Worm (Caenorhabditis elegans): ENCODE data around the gene ZK105.12.
A peak's percentile ranks its signal among the peaks of the same experiment; 100 is the strongest.

The ZK105.12 gene

DNA sequence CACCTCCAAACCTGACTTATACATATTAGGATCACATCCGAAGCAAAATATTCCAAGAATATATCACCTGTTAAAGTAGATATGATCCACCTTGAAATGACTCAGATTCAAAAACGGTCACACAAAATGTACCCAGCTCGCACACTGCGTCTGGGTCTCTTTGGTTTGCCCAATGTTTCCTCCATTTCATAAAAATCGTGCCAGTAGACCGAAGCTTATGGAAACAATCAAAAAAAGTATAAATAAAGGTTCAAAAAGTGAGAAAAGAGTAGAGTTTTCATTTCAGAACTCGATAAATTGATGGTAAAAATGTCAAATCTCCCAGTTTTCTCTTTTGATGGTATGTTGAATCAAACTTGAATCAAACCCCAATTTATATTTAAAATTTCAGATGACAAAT, 21.8 kb upstream of the ZK105.12 start, which contains the start of gene srr-9:
Gene srr-9, plus strand, starts transcription at position 301 of the 400 bp plus-strand sequence.
- TF ChIP-seq tra-4 (tag; optimal IDR thresholded peaks at IDR 0.05) = no peak
- TF ChIP-seq hmbx-1 (tag; optimal IDR thresholded peaks at IDR 0.05) = no peak
- no peak for TF ChIP-seq aly-1 (tag; optimal IDR thresholded peaks at IDR 0.05)
- TF ChIP-seq pes-1 (GFP tag; IDR thresholded peaks at IDR 0.05) = no peak
- TF ChIP-seq F13C5.2 (tag; optimal IDR thresholded peaks at IDR 0.05) = no peak
- TF ChIP-seq sea-1 (GFP tag; conservative IDR thresholded peaks at IDR 0.05) = no peak
- no peak for TF ChIP-seq B0310.2 (tag; optimal IDR thresholded peaks at IDR 0.05)
- no peak for TF ChIP-seq tbx-11 (GFP tag; IDR thresholded peaks at IDR 0.05)
- no peak for TF ChIP-seq tbx-37 (GFP tag; conservative IDR thresholded peaks at IDR 0.05)
- TF ChIP-seq ceh-36 (tag; optimal IDR thresholded peaks at IDR 0.05) = no peak
- no peak for TF ChIP-seq hmg-4 (GFP tag; optimal IDR thresholded peaks at IDR 0.05)
- TF ChIP-seq ama-1 (optimal IDR thresholded peaks at IDR 0.05) = no peak
- TF ChIP-seq ets-7 (tag; optimal IDR thresholded peaks at IDR 0.05) = no peak
- TF ChIP-seq flt-1 (GFP tag; IDR thresholded peaks at IDR 0.05) = no peak
- TF ChIP-seq ceh-13 (GFP tag; optimal IDR thresholded peaks at IDR 0.05) = no peak

DNA sequence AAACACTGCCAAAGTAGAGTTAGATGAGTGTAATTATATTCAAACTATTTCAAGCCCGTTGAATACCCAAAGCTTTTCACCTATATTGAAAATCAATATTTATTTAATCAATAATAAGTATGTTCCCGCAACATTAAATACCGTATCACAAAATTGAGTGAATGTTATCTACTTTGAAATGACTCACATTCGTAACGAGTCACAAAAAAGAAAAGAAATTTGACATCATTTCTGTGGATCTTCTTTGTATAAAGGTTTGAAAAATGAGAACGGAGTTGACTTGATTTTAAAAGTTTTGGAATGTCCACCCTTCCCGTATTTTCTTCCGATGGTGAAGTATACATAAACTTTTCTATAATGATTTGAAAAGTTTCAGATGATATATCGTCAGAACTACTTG, 19.4 kb upstream of the ZK105.12 start, which contains the start of gene srr-10:
Gene srr-10, plus strand, starts transcription at position 301 of the 400 bp plus-strand sequence.
- no peak for TF ChIP-seq ceh-36 (tag; optimal IDR thresholded peaks at IDR 0.05)
- TF ChIP-seq hmg-4 (GFP tag; optimal IDR thresholded peaks at IDR 0.05) = no peak
- TF ChIP-seq tbx-37 (GFP tag; conservative IDR thresholded peaks at IDR 0.05) = no peak
- TF ChIP-seq aly-1 (tag; optimal IDR thresholded peaks at IDR 0.05) = no peak
- no peak for TF ChIP-seq B0310.2 (tag; optimal IDR thresholded peaks at IDR 0.05)
- TF ChIP-seq F13C5.2 (tag; optimal IDR thresholded peaks at IDR 0.05) = no peak
- TF ChIP-seq tra-4 (tag; optimal IDR thresholded peaks at IDR 0.05) = no peak
- TF ChIP-seq ama-1 (optimal IDR thresholded peaks at IDR 0.05) = no peak
- TF ChIP-seq tbx-11 (GFP tag; IDR thresholded peaks at IDR 0.05) = no peak
- no peak for TF ChIP-seq scrt-1 (GFP tag; IDR thresholded peaks at IDR 0.05)
- TF ChIP-seq ceh-13 (GFP tag; optimal IDR thresholded peaks at IDR 0.05) = no peak
- TF ChIP-seq hmbx-1 (tag; optimal IDR thresholded peaks at IDR 0.05) = no peak
- TF ChIP-seq ets-7 (tag; optimal IDR thresholded peaks at IDR 0.05) = no peak
- TF ChIP-seq pes-1 (GFP tag; IDR thresholded peaks at IDR 0.05) = no peak
- TF ChIP-seq hnd-1 (tag; optimal IDR thresholded peaks at IDR 0.05) = no peak
- no peak for TF ChIP-seq sea-1 (GFP tag; conservative IDR thresholded peaks at IDR 0.05)
- TF ChIP-seq flt-1 (GFP tag; IDR thresholded peaks at IDR 0.05) = no peak

DNA sequence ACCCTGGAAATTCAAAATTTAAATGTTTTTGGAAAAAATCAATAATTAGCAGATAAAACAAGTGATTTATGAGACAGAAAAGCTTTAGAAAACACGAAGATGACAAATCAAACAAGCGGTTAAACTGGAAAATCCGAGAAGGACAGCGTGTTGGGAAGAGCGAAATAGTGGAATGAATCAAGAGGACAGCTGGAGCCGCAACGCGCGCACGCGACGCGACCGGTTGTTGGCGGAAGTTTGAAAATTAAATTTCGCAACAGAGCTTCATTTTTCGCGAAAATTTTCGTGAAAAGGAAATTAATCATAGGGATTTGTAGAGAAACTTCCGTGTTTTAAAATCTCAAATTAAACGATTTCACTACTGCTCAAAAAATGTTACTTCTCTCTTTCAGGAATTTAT, 19.0 kb upstream of the ZK105.12 start, which contains the start of gene clic-1:
Gene clic-1, minus strand, starts transcription at position 3 of the 400 bp plus-strand sequence.
- TF ChIP-seq B0310.2 (tag; optimal IDR thresholded peaks at IDR 0.05) = no peak
- peak; percentile 63 for TF ChIP-seq F13C5.2 (tag; optimal IDR thresholded peaks at IDR 0.05)

DNA sequence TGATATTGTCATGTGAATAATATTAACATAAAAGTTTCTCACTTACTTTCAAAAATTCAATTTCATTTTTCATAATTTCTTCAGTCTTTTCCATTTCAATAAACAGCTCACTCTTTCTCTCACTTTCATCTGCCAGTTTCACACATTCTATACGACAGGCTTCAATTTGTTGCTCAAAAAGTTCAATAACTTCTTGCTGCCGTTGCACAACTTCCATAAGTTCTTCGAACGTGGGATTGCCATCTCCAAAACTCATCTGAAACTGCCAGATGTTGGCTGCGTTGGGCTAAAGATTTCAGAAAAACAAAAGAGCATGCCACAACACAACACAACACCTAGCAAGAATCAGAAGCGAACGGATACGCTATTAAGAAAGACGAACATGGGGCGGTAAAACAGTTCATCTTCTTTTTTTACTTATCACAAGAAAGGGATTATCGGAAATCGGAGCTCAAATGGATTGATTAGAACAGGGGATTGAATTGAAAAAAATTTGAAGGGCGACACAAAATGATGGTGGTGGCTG, 17.4 kb upstream of the ZK105.12 start:
- TF ChIP-seq scrt-1 (GFP tag; IDR thresholded peaks at IDR 0.05) (no peak), hnd-1 (tag; optimal IDR thresholded peaks at IDR 0.05) (no peak), B0310.2 (tag; optimal IDR thresholded peaks at IDR 0.05) (no peak), tbx-37 (GFP tag; conservative IDR thresholded peaks at IDR 0.05) (no peak), ama-1 (optimal IDR thresholded peaks at IDR 0.05) (no peak), tbx-11 (GFP tag; IDR thresholded peaks at IDR 0.05) (no peak), hmg-4 (GFP tag; optimal IDR thresholded peaks at IDR 0.05) (no peak)

DNA sequence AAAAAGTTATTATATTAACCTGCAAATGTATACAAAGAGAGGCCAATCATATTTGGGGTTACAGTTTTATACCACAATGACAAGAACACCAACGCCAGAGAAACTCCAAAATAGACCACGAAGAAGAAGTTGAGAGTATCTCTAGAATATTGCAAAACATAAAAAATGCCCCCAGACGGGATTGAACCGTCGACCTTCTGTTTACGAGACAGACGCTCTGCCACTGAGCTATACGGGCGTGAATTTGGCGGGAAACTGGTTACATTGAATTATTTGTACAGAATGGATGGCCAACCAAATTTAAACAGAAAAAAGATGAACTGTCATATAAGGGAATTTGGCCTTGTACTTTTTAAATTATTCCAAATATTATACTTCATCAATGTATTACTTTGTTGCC, 14.6 kb upstream of the ZK105.12 start:
- TF ChIP-seq sea-1 (GFP tag; conservative IDR thresholded peaks at IDR 0.05) (no peak), tra-4 (tag; optimal IDR thresholded peaks at IDR 0.05) (no peak), pes-1 (GFP tag; IDR thresholded peaks at IDR 0.05) (peak; percentile 37; the same call in 1 of the 2 replicates), B0310.2 (tag; optimal IDR thresholded peaks at IDR 0.05) (peak; percentile 8), ceh-36 (tag; optimal IDR thresholded peaks at IDR 0.05) (peak; percentile 25), F13C5.2 (tag; optimal IDR thresholded peaks at IDR 0.05) (no peak), ceh-13 (GFP tag; optimal IDR thresholded peaks at IDR 0.05) (no peak), hmg-4 (GFP tag; optimal IDR thresholded peaks at IDR 0.05) (no peak), hnd-1 (tag; optimal IDR thresholded peaks at IDR 0.05) (no peak), tbx-11 (GFP tag; IDR thresholded peaks at IDR 0.05) (no peak), aly-1 (tag; optimal IDR thresholded peaks at IDR 0.05) (no peak), tbx-37 (GFP tag; conservative IDR thresholded peaks at IDR 0.05) (0 out of 2 replicates have a peak, but pooled peaks have one; percentile 18), ets-7 (tag; optimal IDR thresholded peaks at IDR 0.05) (no peak), ama-1 (optimal IDR thresholded peaks at IDR 0.05) (no peak), flt-1 (GFP tag; IDR thresholded peaks at IDR 0.05) (no peak), scrt-1 (GFP tag; IDR thresholded peaks at IDR 0.05) (no peak), hmbx-1 (tag; optimal IDR thresholded peaks at IDR 0.05) (no peak)

DNA sequence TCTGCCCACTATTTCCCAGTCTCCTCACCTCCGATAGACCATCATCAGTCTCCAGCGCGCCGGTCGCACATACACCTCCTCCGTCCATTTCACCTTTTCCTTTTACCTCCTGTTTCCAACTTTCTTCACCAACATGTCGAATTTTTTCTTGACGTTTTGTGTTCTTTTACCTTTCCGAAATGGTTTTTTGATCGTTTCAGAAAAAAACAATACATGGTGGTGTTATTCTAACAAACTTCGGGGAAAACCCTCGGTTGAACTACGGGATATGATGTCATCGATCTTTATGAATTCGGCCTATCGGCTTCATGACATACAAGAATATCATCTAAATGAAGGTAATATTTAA, 12.7 kb upstream of the ZK105.12 start, which contains the start of gene Y97E10C.1:
Gene Y97E10C.1, plus strand, starts transcription at position 201 of the 349 bp plus-strand sequence.
- TF ChIP-seq scrt-1 (GFP tag; IDR thresholded peaks at IDR 0.05) = no peak
- TF ChIP-seq flt-1 (GFP tag; IDR thresholded peaks at IDR 0.05) = no peak
- no peak for TF ChIP-seq ets-7 (tag; optimal IDR thresholded peaks at IDR 0.05)
- no peak for TF ChIP-seq tra-4 (tag; optimal IDR thresholded peaks at IDR 0.05)
- TF ChIP-seq hmbx-1 (tag; optimal IDR thresholded peaks at IDR 0.05) = no peak
- no peak for TF ChIP-seq B0310.2 (tag; optimal IDR thresholded peaks at IDR 0.05)
- no peak for TF ChIP-seq aly-1 (tag; optimal IDR thresholded peaks at IDR 0.05)
- no peak for TF ChIP-seq tbx-37 (GFP tag; conservative IDR thresholded peaks at IDR 0.05)
- no peak for TF ChIP-seq ama-1 (optimal IDR thresholded peaks at IDR 0.05)
- no peak for TF ChIP-seq hmg-4 (GFP tag; optimal IDR thresholded peaks at IDR 0.05)
- no peak for TF ChIP-seq sea-1 (GFP tag; conservative IDR thresholded peaks at IDR 0.05)
- no peak for TF ChIP-seq pes-1 (GFP tag; IDR thresholded peaks at IDR 0.05)
- TF ChIP-seq ceh-13 (GFP tag; optimal IDR thresholded peaks at IDR 0.05) = no peak
- TF ChIP-seq F13C5.2 (tag; optimal IDR thresholded peaks at IDR 0.05) = no peak

DNA sequence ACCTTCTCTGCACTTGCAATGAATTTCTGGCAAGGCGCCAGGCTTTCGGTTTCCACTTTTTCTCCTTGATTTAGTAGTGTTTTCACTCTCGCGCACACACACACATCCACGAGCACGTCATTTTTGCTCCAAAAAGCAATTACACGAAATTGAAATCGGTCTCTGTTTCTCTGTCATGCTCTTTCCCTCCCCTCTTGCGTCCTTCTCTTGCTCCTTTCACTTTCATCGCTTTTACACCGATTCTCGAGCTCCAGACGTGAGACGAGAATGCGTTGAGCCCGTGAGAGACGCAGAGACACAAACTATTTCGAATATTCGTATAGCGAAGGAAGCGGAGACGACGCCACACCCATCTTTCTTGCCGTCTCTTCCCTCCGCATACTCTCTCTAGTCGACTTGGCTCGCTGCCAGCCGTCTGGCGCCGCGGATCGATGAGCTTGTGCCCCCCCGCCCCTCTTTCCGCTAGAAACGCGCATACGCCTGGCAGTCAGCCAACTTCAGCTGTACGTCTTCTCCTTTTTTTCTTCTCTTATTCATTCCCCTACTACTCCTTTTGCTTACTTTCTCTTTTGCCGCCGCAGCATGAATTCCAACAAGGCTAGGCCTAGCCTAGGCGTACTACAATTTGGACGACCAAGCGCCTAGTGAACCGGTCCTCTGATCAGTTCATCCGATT, 12.2 kb upstream of the ZK105.12 start:
- TF ChIP-seq hmbx-1 (tag; optimal IDR thresholded peaks at IDR 0.05) = no peak
- no peak for TF ChIP-seq tbx-37 (GFP tag; conservative IDR thresholded peaks at IDR 0.05)
- no peak for TF ChIP-seq sea-1 (GFP tag; conservative IDR thresholded peaks at IDR 0.05)
- TF ChIP-seq ama-1 (optimal IDR thresholded peaks at IDR 0.05) = no peak
- no peak for TF ChIP-seq flt-1 (GFP tag; IDR thresholded peaks at IDR 0.05)

Data from whole organism, early embryonic.